Worm (Caenorhabditis elegans): ENCODE results near the gene K09C8.7.

K09C8.7 gene

DNA sequence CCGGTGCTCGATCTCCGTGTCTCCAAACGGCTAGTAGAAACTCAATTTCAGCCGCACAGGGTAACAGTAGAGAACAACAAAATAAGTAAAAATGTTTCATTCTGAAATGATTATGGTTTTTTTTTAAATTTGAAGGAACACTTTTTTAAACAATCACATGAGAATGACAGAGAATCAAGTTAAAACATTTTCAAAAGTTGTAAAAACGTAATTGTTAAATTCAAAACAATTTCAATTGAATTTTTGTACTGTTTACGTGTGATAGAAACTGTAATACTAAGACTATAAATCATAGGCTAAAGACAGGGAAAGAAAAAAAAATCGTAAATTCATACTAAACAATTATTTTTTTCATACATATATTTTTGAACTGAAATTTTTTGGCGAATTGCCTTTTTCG, 9.9 kb downstream of the K09C8.7 start, which contains the start of gene pho-7:
Gene pho-7, minus strand, starts transcription at position 101 of the 400 bp plus-strand sequence.
- TF ChIP-seq hmg-11 (tag; optimal IDR thresholded peaks at IDR 0.05) (no peak), nhr-77 (tag; optimal IDR thresholded peaks at IDR 0.05) (no peak), unc-62 (GFP tag; optimal IDR thresholded peaks at IDR 0.05) (no peak), nhr-12 (tag; optimal IDR thresholded peaks at IDR 0.05) (no peak), nhr-25 (tag; optimal IDR thresholded peaks at IDR 0.05) (no peak), sea-2 (GFP tag; optimal IDR thresholded peaks at IDR 0.05) (no peak), ceh-16 (tag; optimal IDR thresholded peaks at IDR 0.05) (no peak), elt-1 (tag; optimal IDR thresholded peaks at IDR 0.05) (no peak), ztf-4 (tag; optimal IDR thresholded peaks at IDR 0.05) (no peak)

DNA sequence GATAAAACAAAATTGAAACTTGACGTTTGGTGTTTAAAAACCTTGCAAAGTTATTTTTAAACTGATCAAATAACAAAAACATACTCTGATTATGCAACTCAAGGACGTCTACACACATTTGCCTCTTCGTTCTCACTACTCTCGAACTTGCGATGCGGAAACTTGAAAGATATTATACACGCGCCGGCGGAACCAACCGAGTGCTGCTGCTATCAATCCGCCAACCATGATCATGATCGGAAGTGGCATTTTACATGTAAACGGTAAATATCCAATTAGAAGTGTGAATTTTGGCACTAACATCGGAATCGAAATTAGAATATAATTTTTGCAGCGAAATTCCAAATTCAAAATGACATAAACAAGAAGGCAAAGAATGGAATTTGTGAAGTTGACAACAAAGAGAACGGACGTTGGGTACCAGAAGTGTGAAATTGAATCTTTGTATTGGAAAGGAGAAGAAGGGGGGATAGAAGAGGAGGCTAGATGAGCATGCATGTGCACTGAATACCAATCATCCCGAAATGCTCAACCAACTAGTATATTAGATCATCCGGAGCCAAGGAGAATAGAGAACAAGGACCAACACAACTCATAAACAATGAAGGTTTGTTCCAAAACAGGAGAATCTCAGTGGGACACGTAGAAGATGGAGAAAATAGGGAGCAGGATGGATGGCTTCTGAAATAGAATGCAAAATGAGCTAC, 17.7 kb downstream of the K09C8.7 start:
- TF ChIP-seq nhr-28 (tag; optimal IDR thresholded peaks at IDR 0.05) (no peak), elt-2 (tag; optimal IDR thresholded peaks at IDR 0.05) (no peak), elt-1 (tag; optimal IDR thresholded peaks at IDR 0.05) (no peak), ceh-9 (tag; optimal IDR thresholded peaks at IDR 0.05) (no peak), ztf-11 (tag; optimal IDR thresholded peaks at IDR 0.05) (no peak), fkh-10 (GFP tag; optimal IDR thresholded peaks at IDR 0.05) (no peak), mml-1 (tag; optimal IDR thresholded peaks at IDR 0.05) (no peak), pha-4 (tag; optimal IDR thresholded peaks at IDR 0.05) (no peak), nfya-1 (tag; optimal IDR thresholded peaks at IDR 0.05; ENCODE audit: insufficient read depth) (no peak), nhr-11 (tag; optimal IDR thresholded peaks at IDR 0.05) (no peak), snpc-4 (tag; optimal IDR thresholded peaks at IDR 0.05) (no peak), aly-2 (tag; optimal IDR thresholded peaks at IDR 0.05) (no peak), mdl-1 (tag; optimal IDR thresholded peaks at IDR 0.05) (no peak), ceh-82 (tag; optimal IDR thresholded peaks at IDR 0.05) (no peak), unc-62 (GFP tag; optimal IDR thresholded peaks at IDR 0.05) (no peak), lin-39 (tag; optimal IDR thresholded peaks at IDR 0.05) (no peak), fos-1 (tag; optimal IDR thresholded peaks at IDR 0.05) (no peak), lin-15B (tag; optimal IDR thresholded peaks at IDR 0.05) (no peak)

DNA sequence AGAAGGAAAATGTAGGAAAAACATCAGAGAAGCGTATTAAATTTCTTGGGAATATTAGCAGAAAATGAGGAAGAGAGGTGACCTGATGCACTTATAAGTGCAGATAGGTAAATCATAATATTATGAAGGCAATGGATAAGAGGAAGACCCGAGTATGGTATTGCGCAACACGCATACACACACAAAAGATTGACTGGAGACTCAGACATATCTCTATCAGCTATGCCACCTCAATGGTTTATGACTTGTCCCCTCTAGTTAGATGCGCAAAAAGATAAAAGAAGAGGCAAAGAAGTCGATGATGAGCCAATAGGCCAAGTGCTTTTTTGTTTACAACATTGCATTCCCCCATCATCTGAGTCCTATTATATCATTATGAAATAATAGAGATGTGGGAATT, 19.1 kb downstream of the K09C8.7 start:
- no peak for TF ChIP-seq eor-1 (tag; optimal IDR thresholded peaks at IDR 0.05)
- no peak for TF ChIP-seq aly-2 (tag; optimal IDR thresholded peaks at IDR 0.05)
- TF ChIP-seq nhr-11 (tag; optimal IDR thresholded peaks at IDR 0.05), result no peak
- TF ChIP-seq unc-39 (tag; optimal IDR thresholded peaks at IDR 0.05), result no peak
- no peak for TF ChIP-seq fkh-10 (GFP tag; optimal IDR thresholded peaks at IDR 0.05)
- TF ChIP-seq skn-1 (tag; optimal IDR thresholded peaks at IDR 0.05), result no peak
- no peak for TF ChIP-seq unc-62 (GFP tag; optimal IDR thresholded peaks at IDR 0.05)
- TF ChIP-seq lsy-12 (tag; optimal IDR thresholded peaks at IDR 0.05), result no peak
- no peak for TF ChIP-seq tbx-2 (tag; optimal IDR thresholded peaks at IDR 0.05)
- TF ChIP-seq ceh-16 (tag; optimal IDR thresholded peaks at IDR 0.05), result no peak

DNA sequence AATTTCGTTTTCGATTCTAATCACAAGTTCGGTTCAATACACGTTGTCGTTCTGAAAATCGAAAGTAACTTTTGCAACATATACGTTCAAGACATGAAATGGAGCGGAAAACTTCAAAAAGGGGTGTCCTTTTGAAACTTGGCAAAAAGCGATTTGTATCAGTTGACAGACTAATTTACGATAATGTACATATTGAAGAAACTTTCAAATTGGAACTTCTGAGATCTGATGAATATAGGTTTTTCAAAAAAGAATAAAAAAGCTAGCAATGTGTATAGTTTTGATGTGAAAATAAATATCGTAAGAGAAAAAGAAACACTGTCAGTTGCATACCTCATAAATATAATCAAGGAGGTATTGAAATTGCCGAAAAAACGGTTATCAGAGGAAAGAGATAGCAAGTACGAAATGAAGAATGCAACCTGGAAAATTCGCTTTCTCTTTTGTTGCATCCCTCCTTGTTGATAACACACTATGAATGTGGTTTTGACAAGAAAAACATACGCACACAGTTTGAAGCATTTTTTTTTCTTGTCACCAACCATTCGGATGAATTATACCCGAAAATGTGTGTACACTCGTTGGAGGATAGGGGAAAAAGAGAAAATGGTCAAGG, 22.1 kb downstream of the K09C8.7 start, which contains the start of gene dgn-1:
Gene dgn-1, minus strand, starts transcription at position 51 of the 616 bp plus-strand sequence.
- TF ChIP-seq elt-2 (tag; optimal IDR thresholded peaks at IDR 0.05) (peak; percentile 56), ZK546.5 (tag; optimal IDR thresholded peaks at IDR 0.05) (no peak), pha-4 (tag; optimal IDR thresholded peaks at IDR 0.05) (peak; percentile 26)

DNA sequence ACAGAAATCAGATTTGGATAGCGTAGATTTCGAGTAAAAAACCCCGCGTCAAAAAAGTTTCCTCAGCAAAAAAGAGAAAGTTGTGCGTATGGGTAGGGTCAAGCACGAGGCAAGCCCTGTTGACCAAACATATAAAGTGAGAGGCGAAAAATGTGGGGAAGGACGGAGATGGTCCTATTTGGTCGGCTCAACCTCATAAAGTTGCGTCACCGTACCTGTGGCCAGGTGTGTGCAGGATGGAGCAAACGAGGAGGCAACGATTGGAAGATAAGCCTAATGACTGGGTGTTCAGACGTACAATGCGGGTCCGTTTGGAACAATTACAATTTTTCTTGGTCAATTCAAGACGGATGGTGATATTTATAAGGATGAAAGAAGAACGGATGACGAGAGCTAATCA, 24.1 kb downstream of the K09C8.7 start:
- TF ChIP-seq ztf-11 (tag; optimal IDR thresholded peaks at IDR 0.05) (no peak), snpc-4 (tag; optimal IDR thresholded peaks at IDR 0.05) (no peak), mdl-1 (tag; optimal IDR thresholded peaks at IDR 0.05) (no peak), pqm-1 (tag; optimal IDR thresholded peaks at IDR 0.05) (no peak), egl-27 (tag; optimal IDR thresholded peaks at IDR 0.05) (no peak), pha-4 (tag; optimal IDR thresholded peaks at IDR 0.05) (no peak), zag-1 (tag; optimal IDR thresholded peaks at IDR 0.05) (no peak), ztf-4 (tag; optimal IDR thresholded peaks at IDR 0.05) (no peak), nhr-76 (tag; optimal IDR thresholded peaks at IDR 0.05) (no peak), lsy-12 (tag; optimal IDR thresholded peaks at IDR 0.05) (no peak), skn-1 (tag; optimal IDR thresholded peaks at IDR 0.05) (no peak), R02D3.7 (tag; optimal IDR thresholded peaks at IDR 0.05) (no peak), fkh-2 (tag; optimal IDR thresholded peaks at IDR 0.05) (no peak), ZK546.5 (tag; optimal IDR thresholded peaks at IDR 0.05) (no peak)

All from whole organism, L3 larva.